Worm (Caenorhabditis elegans) whole organism, dauer: ENCODE results near the gene H40L08.1.

Experiments used
- unc-62 ChIP-seq: sonication (generic microtip); optimal IDR thresholded peaks from 2 replicates; lab custom pipeline; 2017; ENCODE audit warnings: missing biosample characterization, missing genetic modification reagents, missing genetic modification characterization

The H40L08.1 gene

ce11 chrX:15057900-15058299 lies 26.0 kb downstream of the H40L08.1 start:
- no peak for TF ChIP-seq unc-62 (GFP tag; lab: Kevin White, UChicago)

ce11 chrX:15056737-15057136 lies 27.1 kb downstream of the H40L08.1 start, which contains the start of gene H03G16.5:
Gene H03G16.5, minus strand, starts transcription at chrX:15056837.
- TF ChIP-seq unc-62 (GFP tag; lab: Kevin White, UChicago) = no peak

ce11 chrX:15055914-15056313 lies 28.0 kb downstream of the H40L08.1 start, which contains the start of gene H03G16.7:
Gene H03G16.7, minus strand, starts transcription at chrX:15056014.
- TF ChIP-seq unc-62 (GFP tag; lab: Kevin White, UChicago) = no peak

- no peak for TF ChIP-seq unc-62 (GFP tag; lab: Kevin White, UChicago)
Measured at ce11 chrX:15053223-15053933, 30.5 kb downstream of the H40L08.1 start, which contains the start of gene H03G16.1. Gene H03G16.1, plus strand, starts transcription at chrX:15053883.

- TF ChIP-seq unc-62 (GFP tag; lab: Kevin White, UChicago) = no peak
Measured at ce11 chrX:15052385-15052784, 31.5 kb downstream of the H40L08.1 start, which contains the start of gene H03G16.6. Gene H03G16.6, plus strand, starts transcription at chrX:15052685.

- no peak for TF ChIP-seq unc-62 (GFP tag; lab: Kevin White, UChicago)
Measured at ce11 chrX:15050006-15050405, 33.9 kb downstream of the H40L08.1 start.

- TF ChIP-seq unc-62 (GFP tag; lab: Kevin White, UChicago) = no peak
Measured at ce11 chrX:15047541-15047940, 36.3 kb downstream of the H40L08.1 start.

ce11 chrX:15045401-15045800 lies 38.5 kb downstream of the H40L08.1 start:
- no peak for TF ChIP-seq unc-62 (GFP tag; lab: Kevin White, UChicago)

- TF ChIP-seq unc-62 (GFP tag; lab: Kevin White, UChicago) = no peak
Measured at ce11 chrX:15042549-15042948, 41.3 kb downstream of the H40L08.1 start.

ce11 chrX:15041340-15041739 lies 42.5 kb downstream of the H40L08.1 start:
- no peak for TF ChIP-seq unc-62 (GFP tag; lab: Kevin White, UChicago)

- no peak for TF ChIP-seq unc-62 (GFP tag; lab: Kevin White, UChicago)
Measured at ce11 chrX:15040552-15041080, 43.3 kb downstream of the H40L08.1 start, which contains the start of gene C18B12.4. Gene C18B12.4, minus strand, starts transcription at chrX:15040602.

ce11 chrX:15039696-15040212 lies 44.1 kb downstream of the H40L08.1 start:
- TF ChIP-seq unc-62 (GFP tag; lab: Kevin White, UChicago) = no peak

- TF ChIP-seq unc-62 (GFP tag; lab: Kevin White, UChicago) = no peak
Measured at ce11 chrX:15039029-15039695, 44.7 kb downstream of the H40L08.1 start.

ce11 chrX:15036287-15036686 lies 47.6 kb downstream of the H40L08.1 start:
- no peak for TF ChIP-seq unc-62 (GFP tag; lab: Kevin White, UChicago)

ce11 chrX:15035748-15036147 lies 48.1 kb downstream of the H40L08.1 start:
- no peak for TF ChIP-seq unc-62 (GFP tag; lab: Kevin White, UChicago)

ce11 chrX:15034787-15035186 lies 49.1 kb downstream of the H40L08.1 start, which contains the start of gene dsc-1:
Gene dsc-1, minus strand, starts transcription at chrX:15034832.
- TF ChIP-seq unc-62 (GFP tag; lab: Kevin White, UChicago) = no peak
